Fruit fly (Drosophila melanogaster) Kc167 (cell line): ENCODE results near the gene sesB.

Experiments used
- Myc ChIP-seq: fragments of >200 bp; optimal IDR thresholded peaks from 2 replicates; lab custom pipeline; 2017; ENCODE audit warnings: missing external identifiers
- Sin3A ChIP-seq: fragments of >200 bp; optimal IDR thresholded peaks from 2 replicates; lab custom pipeline; 2018; ENCODE audit warnings: missing external identifiers
- psq ChIP-seq: fragments of >200 bp; optimal IDR thresholded peaks from 2 replicates; lab custom pipeline; 2017; ENCODE audit warnings: missing external identifiers

DNA sequence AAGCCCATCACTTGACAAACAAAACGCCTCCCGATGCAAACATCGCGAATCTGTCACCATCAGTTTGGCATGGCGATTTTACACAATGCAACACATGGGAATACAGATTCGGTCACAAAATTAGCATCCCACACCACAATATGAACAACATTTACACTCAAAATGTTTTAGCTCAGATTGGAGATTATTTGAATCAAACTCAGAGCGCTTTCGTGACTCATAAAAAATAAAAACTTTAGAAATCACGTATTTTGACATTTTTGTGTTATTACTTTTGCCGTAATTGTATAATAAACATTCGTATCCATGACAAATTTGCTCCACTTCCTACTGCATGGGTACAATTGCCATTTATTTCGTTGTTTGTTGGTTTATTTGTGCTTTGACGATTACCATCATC, 17.3 kb upstream of the sesB start:
- TF ChIP-seq Sin3A, result no peak
- no peak for TF ChIP-seq psq (lab: Kevin White, UChicago)
- TF ChIP-seq Myc (lab: Kevin White, UChicago), result no peak
